Worm (Caenorhabditis elegans): ENCODE results near the gene C05C9.1.
A peak's percentile ranks its signal among the peaks of the same experiment; 100 is the strongest.
"Not testable (repeated sequence)": the region's sequence is repeated elsewhere in the genome, so short reads cannot be mapped to it uniquely, and the experiment has no call there.

The C05C9.1 gene

DNA sequence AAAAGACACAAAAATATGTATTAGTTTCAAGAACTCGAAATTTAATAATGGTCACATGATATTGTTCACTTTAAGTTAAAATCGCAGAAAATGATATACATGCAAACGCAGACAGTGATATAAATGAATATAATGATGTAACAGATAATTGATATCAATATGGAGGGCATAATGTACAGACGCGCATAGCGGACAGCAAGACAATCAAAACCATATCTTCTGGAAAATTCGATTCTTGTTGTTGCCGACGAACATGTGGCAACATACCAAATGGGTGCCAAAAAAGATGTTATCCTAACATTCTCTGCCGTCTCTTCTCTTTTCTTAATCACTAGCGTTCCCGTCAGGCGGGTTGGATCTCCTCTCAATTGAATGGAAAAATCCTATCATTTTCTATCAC lies 29.8 kb downstream of the C05C9.1 start:
- TF ChIP-seq mdl-1 (tag; optimal IDR thresholded peaks at IDR 0.05) = peak in 1 of 2 experiments; percentile 45
- TF ChIP-seq nhr-48 (tag; optimal IDR thresholded peaks at IDR 0.05) = peak; percentile 3
- TF ChIP-seq arid-1 (GFP tag; conservative IDR thresholded peaks at IDR 0.05) = no peak
- TF ChIP-seq hlh-30 (tag; optimal IDR thresholded peaks at IDR 0.05; ENCODE audit: insufficient read depth) = peak; percentile 46
- TF ChIP-seq ztf-7 (tag; optimal IDR thresholded peaks at IDR 0.05) = no peak
- TF ChIP-seq lin-29 (GFP tag; IDR thresholded peaks at IDR 0.05) = no peak
- TF ChIP-seq hlh-11 (tag; optimal IDR thresholded peaks at IDR 0.05) = peak; percentile 56
- TF ChIP-seq nhr-102 (tag; optimal IDR thresholded peaks at IDR 0.05) = no peak
- TF ChIP-seq nhr-28 (tag; optimal IDR thresholded peaks at IDR 0.05) = peak; percentile 24
- TF ChIP-seq mxl-3 (GFP tag; optimal IDR thresholded peaks at IDR 0.05) = peak; percentile 63

DNA sequence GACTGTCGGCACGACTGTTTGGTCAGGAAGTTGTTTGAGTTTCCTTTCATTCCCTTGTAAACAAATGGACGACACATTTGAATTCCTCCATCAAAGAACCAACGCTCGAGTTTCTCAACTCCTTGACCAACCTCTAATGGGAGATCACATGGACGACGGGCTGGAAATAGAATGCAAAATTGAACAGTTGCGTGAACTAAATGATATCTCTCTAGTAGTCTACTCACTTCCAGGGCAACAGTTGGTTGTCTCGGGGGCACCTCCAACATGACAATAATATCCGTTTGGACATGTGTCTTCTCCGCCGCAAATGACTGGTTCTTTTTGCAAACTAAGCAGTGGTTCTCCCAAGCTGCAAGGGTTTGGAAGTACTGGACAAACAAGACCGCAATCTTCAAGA lies 33.0 kb downstream of the C05C9.1 start:
- TF ChIP-seq mdl-1 (tag; optimal IDR thresholded peaks at IDR 0.05) (no peak), hlh-11 (tag; optimal IDR thresholded peaks at IDR 0.05) (peak; percentile 20), daf-19 (GFP tag; conservative IDR thresholded peaks at IDR 0.05) (no peak), unc-62 (GFP tag; optimal IDR thresholded peaks at IDR 0.05 in 1 of 2) (peak in 1 of 2 experiments; percentile 67), unc-62 (tag; optimal IDR thresholded peaks at IDR 0.05) (no peak)

DNA sequence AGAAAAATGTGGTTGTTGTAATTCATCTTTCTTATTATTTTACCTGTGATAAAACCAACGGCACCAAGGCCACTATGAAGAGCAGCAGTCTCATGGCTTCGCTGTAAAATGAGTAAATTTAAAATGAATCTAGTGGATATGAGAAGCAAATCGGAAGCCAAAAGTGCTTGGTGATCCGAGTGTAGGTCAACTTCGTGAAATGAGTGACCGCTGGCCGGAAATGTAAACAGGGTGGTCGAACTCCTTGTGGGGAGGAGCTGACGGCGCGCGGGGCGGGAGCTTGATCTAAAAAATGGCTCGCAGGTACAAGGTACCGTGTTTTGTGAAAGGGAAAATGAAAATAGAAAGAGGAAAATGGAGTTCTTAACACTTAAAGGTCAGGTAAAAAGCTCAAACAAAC lies 36.1 kb downstream of the C05C9.1 start, which contains the start of gene C34F6.1:
Gene C34F6.1, minus strand, starts transcription at position 101 of the 400 bp plus-strand sequence.
- TF ChIP-seq R02D3.7 (tag; optimal IDR thresholded peaks at IDR 0.05) (no peak), aha-1 (tag) (peak; percentile 17)

DNA sequence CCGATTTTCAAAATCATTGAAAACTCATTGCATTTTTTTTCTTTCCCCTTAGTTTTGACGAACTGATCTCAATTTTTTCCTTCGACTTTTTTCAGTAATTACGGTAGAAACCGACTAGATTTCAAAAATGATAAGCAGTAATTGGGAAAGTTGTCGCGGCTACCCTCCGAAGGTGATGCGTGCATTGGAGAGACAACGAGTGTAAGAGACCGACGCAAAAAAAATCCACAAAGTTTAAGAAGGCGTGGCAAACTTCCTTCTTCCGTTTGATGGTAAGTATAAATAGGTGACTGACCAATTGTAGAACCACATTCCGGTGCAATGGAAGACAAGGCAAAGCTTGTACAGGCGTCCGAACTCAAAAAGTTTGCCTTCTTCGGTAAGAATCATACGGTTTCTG lies 38.5 kb downstream of the C05C9.1 start, which contains the start of gene col-178:
Gene col-178, plus strand, starts transcription at position 301 of the 400 bp plus-strand sequence.
- peak in 1 of 2 experiments; percentile 67 for TF ChIP-seq unc-62 (GFP tag; optimal IDR thresholded peaks at IDR 0.05 in 1 of 2)
- TF ChIP-seq unc-62 (tag; optimal IDR thresholded peaks at IDR 0.05) = no peak
- TF ChIP-seq F49E8.2 (tag; optimal IDR thresholded peaks at IDR 0.05; ENCODE audit: borderline replicate concordance) = no peak

DNA sequence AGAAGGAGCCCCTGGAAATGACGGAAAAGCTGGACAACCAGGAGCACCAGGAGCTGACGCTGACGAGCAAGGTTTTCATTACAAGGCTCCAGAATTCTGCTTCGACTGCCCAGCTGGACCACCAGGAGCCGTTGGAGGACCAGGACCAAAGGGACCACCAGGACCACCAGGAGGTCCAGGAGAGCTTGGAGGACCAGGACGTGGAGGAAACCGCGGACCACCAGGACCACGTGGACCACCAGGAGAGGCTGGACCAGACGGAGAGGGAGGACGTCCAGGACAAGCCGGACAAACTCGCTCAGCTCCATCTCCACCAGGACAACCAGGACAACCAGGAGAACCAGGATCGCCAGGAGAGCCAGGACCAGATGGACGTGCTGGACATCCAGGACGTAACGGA lies 39.2 kb downstream of the C05C9.1 start:
- TF ChIP-seq set-16 (GFP tag; IDR thresholded peaks at IDR 0.05) (peak; percentile 95), lim-7 (GFP tag; IDR thresholded peaks at IDR 0.05) (0 out of 2 replicates have a peak, but pooled peaks have one; percentile 17), pha-4 (GFP tag; IDR thresholded peaks at IDR 0.05) (0 out of 2 replicates have a peak, but pooled peaks have one; percentile 14), tag-97 (GFP tag; IDR thresholded peaks at IDR 0.05) (0 out of 2 replicates have a peak, but pooled peaks have one; percentile 39)
- not testable (repeated sequence) for TF ChIP-seq pha-4 (tag; optimal IDR thresholded peaks at IDR 0.05)

DNA sequence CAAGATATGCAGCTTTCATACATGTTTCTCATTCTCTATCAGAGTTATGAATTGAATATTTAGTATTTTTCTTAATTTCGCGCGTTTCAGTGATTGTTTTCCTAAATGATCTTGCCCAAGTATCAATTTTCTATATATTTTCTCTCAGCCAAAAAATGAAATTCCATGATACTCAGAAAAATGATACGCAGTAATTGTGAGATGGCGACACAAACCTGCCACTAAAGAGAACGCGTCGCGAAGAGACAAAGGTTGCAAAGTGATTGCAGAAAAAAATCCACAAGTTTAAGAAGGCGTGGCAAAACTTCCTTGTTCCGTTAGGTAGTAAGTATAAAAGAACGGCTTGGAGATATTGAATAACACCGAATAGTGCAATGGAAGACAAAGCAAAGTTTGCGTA lies 40.5 kb downstream of the C05C9.1 start, which contains the start of gene col-179:
Gene col-179, plus strand, starts transcription at position 301 of the 400 bp plus-strand sequence.
- TF ChIP-seq ztf-7 (tag; optimal IDR thresholded peaks at IDR 0.05) (no peak), pha-4 (GFP tag; IDR thresholded peaks at IDR 0.05) (no peak), pha-4 (tag; optimal IDR thresholded peaks at IDR 0.05) (no peak), lin-15B (tag; optimal IDR thresholded peaks at IDR 0.05) (no peak), hif-1 (tag; optimal IDR thresholded peaks at IDR 0.05) (no peak), aha-1 (tag) (no peak), spr-3 (GFP tag; optimal IDR thresholded peaks at IDR 0.05) (no peak), tra-1 (GFP tag; IDR thresholded peaks at IDR 0.05) (no peak), duxl-1 (tag; optimal IDR thresholded peaks at IDR 0.05; ENCODE audit: poor library complexity) (no peak), lin-29 (GFP tag; IDR thresholded peaks at IDR 0.05) (no peak), egl-27 (tag; optimal IDR thresholded peaks at IDR 0.05) (no peak), gei-8 (GFP tag; optimal IDR thresholded peaks at IDR 0.05) (no peak), nhr-77 (tag; optimal IDR thresholded peaks at IDR 0.05) (no peak), lim-7 (GFP tag; IDR thresholded peaks at IDR 0.05) (no peak), tag-97 (GFP tag; IDR thresholded peaks at IDR 0.05) (no peak), F49E8.2 (tag; optimal IDR thresholded peaks at IDR 0.05; ENCODE audit: borderline replicate concordance) (no peak), ceh-82 (tag; optimal IDR thresholded peaks at IDR 0.05) (no peak), ZK546.5 (tag; optimal IDR thresholded peaks at IDR 0.05) (no peak), lir-3 (tag; optimal IDR thresholded peaks at IDR 0.05) (no peak), nhr-42 (GFP tag; IDR thresholded peaks at IDR 0.05) (no peak), Y48G9A.11 (GFP tag; IDR thresholded peaks at IDR 0.05) (no peak)
